Fruit fly (Drosophila melanogaster): ENCODE measurements around the gene CG6310.

- TF ChIP-seq chinmo (GFP tag; IDR thresholded peaks at IDR 0.05; ENCODE audit: partially characterized antibody) (no peak), Hr51 (GFP tag; optimal IDR thresholded peaks at IDR 0.05) (no peak), Hmr (GFP tag; optimal IDR thresholded peaks at IDR 0.05) (no peak), Elba2 (GFP tag; optimal IDR thresholded peaks at IDR 0.05) (no peak), repo (GFP tag; optimal IDR thresholded peaks at IDR 0.05) (no peak), psq (GFP tag; optimal IDR thresholded peaks at IDR 0.05) (no peak)
These were observed 24.6 kb upstream of the CG6310 start for dm6 chr3L:11094279-11094678.
